Worm (Caenorhabditis elegans) whole organism, young adult: Measurements from ENCODE around the gene bra-1.

Experiments
- C06A6.2 ChIP-seq: fragments of 200-800 bp; sonication (Bioruptor generic); conservative IDR thresholded peaks from 2 replicates; pipeline ENCODE4 v1.3.6; 2022; ENCODE audit warnings: missing genetic modification characterization, missing compliant biosample characterization
- F33H1.4 ChIP-seq: fragments of 200-800 bp; sonication (Bioruptor generic); IDR thresholded peaks from 2 replicates; pipeline ENCODE4 v1.3.6; 2022; ENCODE audit warnings: missing genetic modification reagents, missing genetic modification characterization, missing compliant biosample characterization
- F37B4.10 ChIP-seq: fragments of 200-800 bp; sonication (Bioruptor generic); IDR thresholded peaks from 2 replicates; pipeline ENCODE4 v1.3.6; 2022; ENCODE audit warnings: missing genetic modification characterization, missing compliant biosample characterization
- Y56A3A.18 ChIP-seq: fragments of 200-800 bp; sonication (Bioruptor generic); IDR thresholded peaks from 2 replicates; pipeline ENCODE4 v1.3.6; 2022; ENCODE audit warnings: missing genetic modification reagents, missing genetic modification characterization, missing compliant biosample characterization
- akir-1 ChIP-seq: fragments of 200-800 bp; sonication (Bioruptor generic); optimal IDR thresholded peaks from 2 replicates; lab custom pipeline; 2018; ENCODE audit warnings: mild to moderate bottlenecking, missing genetic modification characterization, moderate library complexity, missing compliant biosample characterization
- atf-7 ChIP-seq: sonication (generic microtip); optimal IDR thresholded peaks from 2 replicates; lab custom pipeline; 2017; ENCODE audit warnings: mild to moderate bottlenecking, missing genetic modification characterization, missing compliant biosample characterization
- cebp-2 ChIP-seq: fragments of 200-800 bp; sonication (Bioruptor generic); IDR thresholded peaks from 2 replicates; pipeline ENCODE4 v1.3.6; 2022; ENCODE audit warnings: missing genetic modification characterization, missing compliant biosample characterization
- ceh-91 ChIP-seq: fragments of 200-800 bp; sonication (Bioruptor generic); IDR thresholded peaks from 2 replicates; pipeline ENCODE4 v1.3.6; 2022; ENCODE audit warnings: missing genetic modification reagents, missing genetic modification characterization, missing compliant biosample characterization
- dox-1 ChIP-seq: fragments of 200-800 bp; sonication (Bioruptor generic); IDR thresholded peaks from 2 replicates; pipeline ENCODE4 v1.3.6; 2022; ENCODE audit warnings: missing genetic modification reagents, missing genetic modification characterization, missing compliant biosample characterization
- egrh-3 ChIP-seq: fragments of 200-800 bp; sonication (Bioruptor generic); IDR thresholded peaks from 2 replicates; pipeline ENCODE4 v1.3.6; 2022; ENCODE audit warnings: missing genetic modification reagents, missing genetic modification characterization, missing compliant biosample characterization
- lsl-1 ChIP-seq: fragments of 200-800 bp; sonication (Bioruptor generic); optimal IDR thresholded peaks from 2 replicates; lab custom pipeline; 2018; ENCODE audit warnings: mild to moderate bottlenecking, missing genetic modification characterization, moderate library complexity, missing compliant biosample characterization
- pbrm-1 ChIP-seq: fragments of 200-800 bp; sonication (Bioruptor generic); IDR thresholded peaks from 2 replicates; pipeline ENCODE4 v1.3.6; 2022; ENCODE audit warnings: missing genetic modification reagents, missing genetic modification characterization, missing compliant biosample characterization
- pha-4 ChIP-seq: fragments of 150-350 bp; sonication (generic microtip); optimal IDR thresholded peaks from 2 replicates; lab custom pipeline; 2014; ENCODE audit warnings: missing biosample characterization, missing genetic modification reagents, missing genetic modification characterization
- zim-3 ChIP-seq: sonication (generic microtip); optimal IDR thresholded peaks from 2 replicates; lab custom pipeline; 2017; ENCODE audit warnings: mild to moderate bottlenecking, missing genetic modification characterization, moderate library complexity, missing compliant biosample characterization

DNA sequence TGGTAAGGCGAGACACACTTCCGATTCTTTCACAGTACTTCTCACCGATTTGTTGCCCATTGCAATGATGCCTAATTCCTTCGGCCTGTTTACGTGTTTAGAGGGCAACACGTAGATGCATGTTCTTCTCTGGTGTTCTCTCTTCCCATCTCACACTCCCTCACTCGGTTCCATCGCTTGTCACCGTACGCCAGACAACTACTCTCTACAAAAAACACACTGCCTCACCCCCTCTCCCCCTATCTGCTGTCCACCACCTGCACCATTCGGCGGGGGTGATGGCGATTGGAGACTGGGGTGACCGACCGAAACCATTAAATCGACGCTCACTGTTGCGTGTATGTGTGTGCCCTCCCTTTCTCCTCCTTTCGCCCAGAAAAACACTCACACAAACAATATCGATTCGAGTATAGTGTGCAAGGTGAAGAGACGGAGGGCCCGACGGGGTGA, 14.3 kb upstream of the bra-1 start:
- TF ChIP-seq Y56A3A.18 (GFP tag; lab: Robert Waterston, UW), result no peak
- TF ChIP-seq zim-3 (tag; lab: Kevin White, UChicago), result no peak
- TF ChIP-seq egrh-3 (GFP tag; lab: Robert Waterston, UW), result peak; percentile 59
- no peak for TF ChIP-seq akir-1 (GFP tag; lab: Kevin White, UChicago)
- TF ChIP-seq C06A6.2 (GFP tag; lab: Robert Waterston, UW), result no peak
- TF ChIP-seq lsl-1 (GFP tag; lab: Kevin White, UChicago), result no peak
- no peak for TF ChIP-seq cebp-2 (GFP tag; lab: Robert Waterston, UW)
- TF ChIP-seq atf-7 (tag; lab: Kevin White, UChicago), result no peak
- no peak for TF ChIP-seq pha-4 (tag; lab: Kevin White, UChicago)
- no peak; the same call in 1 of the 2 replicates for TF ChIP-seq dox-1
- TF ChIP-seq pbrm-1 (GFP tag; lab: Robert Waterston, UW), result no peak
- no peak for TF ChIP-seq ceh-91
- TF ChIP-seq F37B4.10, result no peak
- no peak for TF ChIP-seq F33H1.4
